Fruit fly (Drosophila melanogaster): ENCODE measurements around the gene Cat.
A peak's percentile ranks its signal among the peaks of the same experiment; 100 is the strongest.

Gene Cat

DNA sequence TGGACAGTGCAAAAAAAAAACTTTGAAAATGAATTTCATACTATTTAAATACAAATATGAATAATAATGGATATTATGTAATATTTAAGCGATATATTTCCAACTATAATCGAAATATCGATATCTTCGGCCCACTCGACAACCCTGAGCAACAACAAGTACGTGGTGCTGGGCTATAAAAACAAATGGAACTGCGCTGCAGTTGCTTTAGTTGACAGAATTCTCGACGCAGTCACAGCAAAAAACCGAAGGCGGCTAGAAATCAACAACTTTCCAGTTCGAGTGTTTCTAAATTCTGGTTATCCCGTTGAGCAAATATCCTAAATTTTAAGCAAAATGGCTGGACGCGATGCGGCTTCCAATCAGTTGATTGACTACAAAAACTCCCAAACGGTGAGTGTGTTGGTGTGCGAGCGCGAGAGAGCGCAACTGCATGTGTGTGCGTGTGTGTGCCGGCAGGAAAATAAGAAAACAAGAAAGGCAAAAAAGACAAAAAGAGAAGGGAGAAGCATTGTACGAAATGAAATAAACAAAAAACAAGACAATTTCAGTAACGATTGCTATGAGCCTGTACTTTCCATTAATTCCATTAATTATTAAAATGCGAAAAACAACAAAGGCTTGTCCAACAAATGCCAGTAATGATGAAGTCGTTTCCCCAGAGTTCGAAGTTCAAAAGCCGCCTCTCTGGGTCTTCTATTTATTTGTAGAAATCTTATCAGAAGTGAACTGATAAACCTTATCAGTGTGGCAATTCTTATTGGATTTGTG is at the start of gene Cat:
Gene Cat, plus strand, starts transcription at position 155 of the 771 bp plus-strand sequence.
- TF ChIP-seq CG13204 (GFP tag; optimal IDR thresholded peaks at IDR 0.05) = peak; percentile 100
- TF ChIP-seq CG8159 (tag; optimal IDR thresholded peaks at IDR 0.05) = peak; percentile 98
- peak; percentile 97 for TF ChIP-seq EcR (GFP tag; optimal IDR thresholded peaks at IDR 0.05)
- TF ChIP-seq CG12605 (GFP tag; IDR thresholded peaks at IDR 0.05) = peak; percentile 100
- peak; percentile 99 for TF ChIP-seq CG32121 (GFP tag; IDR thresholded peaks at IDR 0.05)
- TF ChIP-seq CG15710 (tag; optimal IDR thresholded peaks at IDR 0.05) = peak; percentile 99
- TF ChIP-seq Snoo (tag; optimal IDR thresholded peaks at IDR 0.05) = peak; percentile 99
- TF ChIP-seq gl (tag; optimal IDR thresholded peaks at IDR 0.05) = peak; percentile 100
- TF ChIP-seq CG17806 (tag; optimal IDR thresholded peaks at IDR 0.05) = peak; percentile 99
- peak; percentile 97 for TF ChIP-seq CG8301 (tag; optimal IDR thresholded peaks at IDR 0.05)
- TF ChIP-seq D1 (tag; optimal IDR thresholded peaks at IDR 0.05) = peak; percentile 96
- TF ChIP-seq Pif1B (GFP tag; optimal IDR thresholded peaks at IDR 0.05) = peak; percentile 99
- TF ChIP-seq CG14655 (GFP tag; optimal IDR thresholded peaks at IDR 0.05) = peak; percentile 98
- peak; percentile 99 for TF ChIP-seq CG4496 (GFP tag; IDR thresholded peaks at IDR 0.05)
- TF ChIP-seq fd96Ca (GFP tag; IDR thresholded peaks at IDR 0.05) = peak; percentile 98; the same call in 2 of the 3 replicates
- peak; percentile 26; the same call in 1 of the 2 replicates for TF ChIP-seq CG10348 (GFP tag; IDR thresholded peaks at IDR 0.05)
- TF ChIP-seq rn (GFP tag; IDR thresholded peaks at IDR 0.05) = peak; percentile 98
- peak; percentile 99 for TF ChIP-seq Pif1A (GFP tag; optimal IDR thresholded peaks at IDR 0.05)
- peak; percentile 96 for TF ChIP-seq CG9948 (tag; optimal IDR thresholded peaks at IDR 0.05)
- peak; percentile 99 for TF ChIP-seq CG34367 (tag; optimal IDR thresholded peaks at IDR 0.05)
- peak; percentile 99 for TF ChIP-seq Ets98B (GFP tag; IDR thresholded peaks at IDR 0.05)

dm6 chr3L:18781653-18782629 is 40.5 kb upstream of the Cat start:
- TF ChIP-seq Pif1B (GFP tag; optimal IDR thresholded peaks at IDR 0.05) (no peak), EcR (GFP tag; optimal IDR thresholded peaks at IDR 0.05) (no peak), CG13204 (GFP tag; optimal IDR thresholded peaks at IDR 0.05) (no peak), Snoo (tag; optimal IDR thresholded peaks at IDR 0.05) (no peak), Ets98B (GFP tag; IDR thresholded peaks at IDR 0.05) (no peak), CG8159 (tag; optimal IDR thresholded peaks at IDR 0.05) (peak; percentile 51), CG17806 (tag; optimal IDR thresholded peaks at IDR 0.05) (no peak), rn (GFP tag; IDR thresholded peaks at IDR 0.05) (0 out of 2 replicates have a peak, but pooled peaks have one; percentile 2), D1 (tag; optimal IDR thresholded peaks at IDR 0.05) (no peak), CG9948 (tag; optimal IDR thresholded peaks at IDR 0.05) (no peak), CG14655 (GFP tag; optimal IDR thresholded peaks at IDR 0.05) (no peak), fd96Ca (GFP tag; IDR thresholded peaks at IDR 0.05) (0 out of 3 replicates have a peak, but pooled peaks have one; percentile 31), Pif1A (GFP tag; optimal IDR thresholded peaks at IDR 0.05) (peak; percentile 15), CG32121 (GFP tag; IDR thresholded peaks at IDR 0.05) (0 out of 2 replicates have a peak, but pooled peaks have one; percentile 8), CG8301 (tag; optimal IDR thresholded peaks at IDR 0.05) (no peak), CG34367 (tag; optimal IDR thresholded peaks at IDR 0.05) (no peak), CG4496 (GFP tag; IDR thresholded peaks at IDR 0.05) (peak; percentile 50), CG12605 (GFP tag; IDR thresholded peaks at IDR 0.05) (no peak), CG10348 (GFP tag; IDR thresholded peaks at IDR 0.05) (peak; percentile 73; the same call in 1 of the 2 replicates), gl (tag; optimal IDR thresholded peaks at IDR 0.05) (no peak), CG15710 (tag; optimal IDR thresholded peaks at IDR 0.05) (no peak)

- TF ChIP-seq CG10348 (GFP tag; IDR thresholded peaks at IDR 0.05) = no peak
- no peak for TF ChIP-seq CG17806 (tag; optimal IDR thresholded peaks at IDR 0.05)
- TF ChIP-seq EcR (GFP tag; optimal IDR thresholded peaks at IDR 0.05) = no peak
- no peak for TF ChIP-seq CG15710 (tag; optimal IDR thresholded peaks at IDR 0.05)
- TF ChIP-seq CG34367 (tag; optimal IDR thresholded peaks at IDR 0.05) = no peak
- TF ChIP-seq CG14655 (GFP tag; optimal IDR thresholded peaks at IDR 0.05) = no peak
- TF ChIP-seq Pif1B (GFP tag; optimal IDR thresholded peaks at IDR 0.05) = no peak
- TF ChIP-seq CG13204 (GFP tag; optimal IDR thresholded peaks at IDR 0.05) = no peak
- no peak for TF ChIP-seq Ets98B (GFP tag; IDR thresholded peaks at IDR 0.05)
- no peak for TF ChIP-seq CG12605 (GFP tag; IDR thresholded peaks at IDR 0.05)
- no peak for TF ChIP-seq CG9948 (tag; optimal IDR thresholded peaks at IDR 0.05)
- no peak for TF ChIP-seq rn (GFP tag; IDR thresholded peaks at IDR 0.05)
- no peak for TF ChIP-seq Pif1A (GFP tag; optimal IDR thresholded peaks at IDR 0.05)
- TF ChIP-seq D1 (tag; optimal IDR thresholded peaks at IDR 0.05) = no peak
- no peak for TF ChIP-seq CG32121 (GFP tag; IDR thresholded peaks at IDR 0.05)
These were observed 39.8 kb upstream of the Cat start for dm6 chr3L:18782653-18783052.

dm6 chr3L:18783544-18783943 is 38.9 kb upstream of the Cat start:
- TF ChIP-seq CG15710 (tag; optimal IDR thresholded peaks at IDR 0.05) = peak; percentile 51
- TF ChIP-seq gl (tag; optimal IDR thresholded peaks at IDR 0.05) = no peak
- peak; percentile 50 for TF ChIP-seq CG12605 (GFP tag; IDR thresholded peaks at IDR 0.05)
- peak; percentile 31 for TF ChIP-seq CG17806 (tag; optimal IDR thresholded peaks at IDR 0.05)
- no peak for TF ChIP-seq CG9948 (tag; optimal IDR thresholded peaks at IDR 0.05)
- TF ChIP-seq CG8159 (tag; optimal IDR thresholded peaks at IDR 0.05) = peak; percentile 35
- peak; percentile 84 for TF ChIP-seq Ets98B (GFP tag; IDR thresholded peaks at IDR 0.05)
- TF ChIP-seq CG8301 (tag; optimal IDR thresholded peaks at IDR 0.05) = peak; percentile 19
- no peak for TF ChIP-seq Snoo (tag; optimal IDR thresholded peaks at IDR 0.05)
- peak; percentile 80 for TF ChIP-seq fd96Ca (GFP tag; IDR thresholded peaks at IDR 0.05)
- peak; percentile 25 for TF ChIP-seq CG13204 (GFP tag; optimal IDR thresholded peaks at IDR 0.05)
- peak; percentile 58 for TF ChIP-seq rn (GFP tag; IDR thresholded peaks at IDR 0.05)
- peak; percentile 83 for TF ChIP-seq CG4496 (GFP tag; IDR thresholded peaks at IDR 0.05)
- TF ChIP-seq CG10348 (GFP tag; IDR thresholded peaks at IDR 0.05) = peak; percentile 37; the same call in 1 of the 2 replicates
- peak; percentile 29 for TF ChIP-seq CG34367 (tag; optimal IDR thresholded peaks at IDR 0.05)
- no peak for TF ChIP-seq Pif1B (GFP tag; optimal IDR thresholded peaks at IDR 0.05)
- TF ChIP-seq D1 (tag; optimal IDR thresholded peaks at IDR 0.05) = no peak
- TF ChIP-seq Pif1A (GFP tag; optimal IDR thresholded peaks at IDR 0.05) = no peak
- peak; percentile 13 for TF ChIP-seq CG14655 (GFP tag; optimal IDR thresholded peaks at IDR 0.05)
- TF ChIP-seq CG32121 (GFP tag; IDR thresholded peaks at IDR 0.05) = peak; percentile 93
- TF ChIP-seq EcR (GFP tag; optimal IDR thresholded peaks at IDR 0.05) = peak; percentile 6
